Fruit fly (Drosophila melanogaster): Measurements from ENCODE around the gene CG4537.

dm6 chr2L:9882393-9882971, 8.2 kb upstream of the CG4537 start:
- no peak for TF ChIP-seq Pif1A (GFP tag; optimal IDR thresholded peaks at IDR 0.05)
- no peak for TF ChIP-seq CG12605 (GFP tag; IDR thresholded peaks at IDR 0.05)
- TF ChIP-seq D1 (tag; optimal IDR thresholded peaks at IDR 0.05), result no peak
- no peak for TF ChIP-seq CG10348 (GFP tag; IDR thresholded peaks at IDR 0.05)
- no peak for TF ChIP-seq CG13204 (GFP tag; optimal IDR thresholded peaks at IDR 0.05)
- TF ChIP-seq CG4496 (GFP tag; IDR thresholded peaks at IDR 0.05), result no peak
- TF ChIP-seq CG8301 (tag; optimal IDR thresholded peaks at IDR 0.05), result no peak
- TF ChIP-seq CG32121 (GFP tag; IDR thresholded peaks at IDR 0.05), result no peak
- TF ChIP-seq CG15710 (tag; optimal IDR thresholded peaks at IDR 0.05), result no peak
- no peak for TF ChIP-seq Snoo (tag; optimal IDR thresholded peaks at IDR 0.05)
- TF ChIP-seq CG8159 (tag; optimal IDR thresholded peaks at IDR 0.05), result no peak
- TF ChIP-seq Pif1B (GFP tag; optimal IDR thresholded peaks at IDR 0.05), result no peak

Measured in whole organism, pupa.